Worm (Caenorhabditis elegans) whole organism, early embryonic: Measurements from ENCODE around the gene Y55F3C.10.

Experiments used
- F13C5.2 ChIP-seq: sonication (generic microtip); optimal IDR thresholded peaks from 2 replicates; lab custom pipeline; 2017; ENCODE audit warnings: mild to moderate bottlenecking, missing genetic modification characterization, inconsistent platforms, missing compliant biosample characterization
- aly-1 ChIP-seq: sonication (generic microtip); optimal IDR thresholded peaks from 2 replicates; lab custom pipeline; 2016; ENCODE audit warnings: missing genetic modification characterization, missing compliant biosample characterization
- ama-1 ChIP-seq: fragments of 150-350 bp; optimal IDR thresholded peaks from 2 replicates; lab custom pipeline; 2014
- ceh-36 ChIP-seq: sonication (generic microtip); optimal IDR thresholded peaks from 2 replicates; lab custom pipeline; 2016; ENCODE audit warnings: missing genetic modification characterization, inconsistent platforms, missing compliant biosample characterization
- ets-7 ChIP-seq: sonication (generic microtip); optimal IDR thresholded peaks from 2 replicates; lab custom pipeline; 2016; ENCODE audit warnings: missing genotype, missing genetic modification characterization, missing compliant biosample characterization
- flt-1 ChIP-seq: fragments of 200-800 bp; sonication (Bioruptor generic); IDR thresholded peaks from 2 replicates; pipeline ENCODE4 v1.3.6; 2022; ENCODE audit warnings: missing genetic modification characterization, missing compliant biosample characterization
- hmbx-1 ChIP-seq: sonication (generic microtip); optimal IDR thresholded peaks from 2 replicates; lab custom pipeline; 2016; ENCODE audit warnings: mild to moderate bottlenecking, missing genetic modification characterization, missing compliant biosample characterization
- hmg-4 ChIP-seq: fragments of 200-800 bp; sonication (Bioruptor generic); optimal IDR thresholded peaks from 2 replicates; lab custom pipeline; 2018; ENCODE audit warnings: mild to moderate bottlenecking, missing genetic modification characterization, missing compliant biosample characterization
- hnd-1 ChIP-seq: sonication (generic microtip); optimal IDR thresholded peaks from 2 replicates; lab custom pipeline; 2016; ENCODE audit warnings: missing genetic modification characterization, missing compliant biosample characterization
- pes-1 ChIP-seq: fragments of 200-800 bp; sonication (Bioruptor generic); IDR thresholded peaks from 2 replicates; pipeline ENCODE4 v1.3.6; 2022; ENCODE audit warnings: missing genetic modification reagents, missing genetic modification characterization, missing compliant biosample characterization
- scrt-1 ChIP-seq: fragments of 200-800 bp; sonication (Bioruptor generic); IDR thresholded peaks from 2 replicates; pipeline ENCODE4 v1.3.6; 2022; ENCODE audit warnings: missing genetic modification characterization, missing compliant biosample characterization
- tbx-11 ChIP-seq: fragments of 200-800 bp; sonication (Bioruptor generic); IDR thresholded peaks from 2 replicates; pipeline ENCODE4 v1.3.6; 2022; ENCODE audit warnings: missing genetic modification characterization, missing compliant biosample characterization
- tbx-37 ChIP-seq: fragments of 200-800 bp; sonication (Bioruptor generic); conservative IDR thresholded peaks from 2 replicates; pipeline ENCODE4 v1.3.6; 2022; ENCODE audit warnings: missing genetic modification reagents, missing genetic modification characterization, missing compliant biosample characterization
- tra-4 ChIP-seq: sonication (generic microtip); optimal IDR thresholded peaks from 2 replicates; lab custom pipeline; 2017; ENCODE audit warnings: missing genetic modification characterization, missing compliant biosample characterization

- TF ChIP-seq flt-1 (GFP tag; lab: Robert Waterston, UW) (no peak), hmbx-1 (tag; lab: Kevin White, UChicago) (no peak), hmg-4 (GFP tag; lab: Kevin White, UChicago) (no peak), ceh-36 (tag; lab: Kevin White, UChicago) (no peak), ama-1 (lab: Kevin White, UChicago) (no peak), aly-1 (tag; lab: Kevin White, UChicago) (no peak), pes-1 (no peak), F13C5.2 (tag; lab: Kevin White, UChicago) (no peak), scrt-1 (GFP tag; lab: Robert Waterston, UW) (no peak), tra-4 (tag; lab: Kevin White, UChicago) (no peak), tbx-37 (GFP tag; lab: Robert Waterston, UW) (no peak), tbx-11 (GFP tag; lab: Robert Waterston, UW) (no peak), hnd-1 (tag; lab: Kevin White, UChicago) (no peak), ets-7 (tag; lab: Kevin White, UChicago) (no peak)
Observed at ce11 chrIV:676280-676679, 43.0 kb downstream of the Y55F3C.10 start, which contains the start of gene K11H12.5.
